Worm (Caenorhabditis elegans): ENCODE measurements around the gene ldh-1.

- TF ChIP-seq T26A5.8 (tag; optimal IDR thresholded peaks at IDR 0.05) (no peak), ztf-22 (GFP tag; optimal IDR thresholded peaks at IDR 0.05) (no peak), unc-62 (GFP tag; optimal IDR thresholded peaks at IDR 0.05) (no peak), F52B5.7 (tag; optimal IDR thresholded peaks at IDR 0.05) (no peak), ceh-27 (GFP tag; optimal IDR thresholded peaks at IDR 0.05) (no peak), snpc-1.1 (tag; optimal IDR thresholded peaks at IDR 0.05; ENCODE audit: insufficient read depth) (no peak), Y95B8A.8 (GFP tag; IDR thresholded peaks at IDR 0.05) (no peak), Y53F4B.3 (GFP tag; IDR thresholded peaks at IDR 0.05) (no peak), ama-1 (optimal IDR thresholded peaks at IDR 0.05) (no peak), ama-1 (GFP tag; optimal IDR thresholded peaks at IDR 0.05) (no peak), nfyb-1 (GFP tag; IDR thresholded peaks at IDR 0.05) (no peak), madf-10 (tag; optimal IDR thresholded peaks at IDR 0.05) (no peak)
Observed at ce11 chrII:11720102-11720501, 3.9 kb upstream of the ldh-1 start, which contains the start of gene F13D12.3.
